Fruit fly (Drosophila melanogaster) whole organism, adult: ENCODE data around the gene nxf4.

Source experiments
- bab1 ChIP-seq: fragments of 200-800 bp; sonication (Bioruptor generic); optimal IDR thresholded peaks from 3 replicates; lab custom pipeline; 2019; ENCODE audit warnings: missing biosample characterization, mild to moderate bottlenecking, missing genetic modification characterization, moderate library complexity
- cnc ChIP-seq, 2 experiments: fragments of >200 bp; optimal IDR thresholded peaks; 2 replicates each; lab custom pipeline; 2017
- kay ChIP-seq: fragments of 200-800 bp; sonication (Bioruptor generic); peaks from one replicate; lab custom pipeline; 2016; ENCODE audit warnings: missing biosample characterization, missing genetic modification characterization, borderline replicate concordance
- toe ChIP-seq: fragments of 200-800 bp; sonication (Bioruptor generic); optimal IDR thresholded peaks from 2 replicates; lab custom pipeline; 2016; ENCODE audit warnings: missing biosample characterization, missing genetic modification characterization

DNA sequence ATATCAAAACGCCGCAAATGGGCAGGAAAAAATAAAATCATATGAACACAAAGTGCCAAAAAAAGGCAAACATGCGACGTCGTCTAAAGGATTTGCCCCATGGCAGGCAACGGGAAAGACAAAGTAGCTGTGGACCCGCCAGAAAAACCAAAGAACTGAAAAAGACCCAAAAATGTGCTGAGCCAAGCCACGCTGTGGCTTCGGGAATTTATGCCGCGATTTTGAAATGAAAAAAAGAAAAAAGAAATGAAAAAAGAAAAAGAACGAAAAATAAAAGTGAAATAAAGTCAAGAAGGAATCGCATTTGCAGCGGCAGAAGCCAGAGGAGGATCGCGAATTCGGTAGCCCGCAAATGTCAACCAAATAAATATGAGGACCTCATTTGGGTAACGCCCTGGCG, 24.0 kb upstream of the nxf4 start:
- no peak for TF ChIP-seq kay (GFP tag; lab: Kevin White, UChicago)
- no peak for TF ChIP-seq bab1 (GFP tag; lab: Kevin White, UChicago)
- no peak for TF ChIP-seq toe (GFP tag; lab: Kevin White, UChicago)
- TF ChIP-seq cnc (optimal IDR thresholded peaks at IDR 0.05; lab: Kevin White, UChicago): no peak
